Worm (Caenorhabditis elegans): Measurements from ENCODE around the gene cbs-2.

ce11 chrII:2191383-2191782, 32.0 kb downstream of the cbs-2 start:
- TF ChIP-seq tbx-2 (tag; optimal IDR thresholded peaks at IDR 0.05) = no peak
- no peak for TF ChIP-seq unc-39 (tag; optimal IDR thresholded peaks at IDR 0.05)
- TF ChIP-seq nhr-12 (tag; optimal IDR thresholded peaks at IDR 0.05) = no peak
- no peak for TF ChIP-seq snpc-4 (tag; optimal IDR thresholded peaks at IDR 0.05)
- no peak for TF ChIP-seq hmg-11 (tag; optimal IDR thresholded peaks at IDR 0.05)
- no peak for TF ChIP-seq unc-62 (GFP tag; optimal IDR thresholded peaks at IDR 0.05)
- TF ChIP-seq ceh-28 (tag; optimal IDR thresholded peaks at IDR 0.05) = no peak

All from whole organism, L3 larva.